Fruit fly (Drosophila melanogaster) whole organism, pupa: ENCODE measurements around the gene sau.

Source experiments
- CG10348 ChIP-seq: fragments of 200-800 bp; sonication (Bioruptor generic); IDR thresholded peaks from 2 replicates; pipeline ENCODE4 v1.3.6; 2022; ENCODE audit warnings: missing biosample characterization, missing genetic modification characterization
- CG12605 ChIP-seq: fragments of 200-800 bp; sonication (Bioruptor generic); IDR thresholded peaks from 2 replicates; pipeline ENCODE4 v1.3.6; 2022; ENCODE audit warnings: missing biosample characterization, missing genetic modification characterization
- CG13204 ChIP-seq: fragments of 200-800 bp; sonication (Bioruptor generic); optimal IDR thresholded peaks from 2 replicates; lab custom pipeline; 2018; ENCODE audit warnings: missing biosample characterization, mild to moderate bottlenecking, missing genetic modification characterization, moderate library complexity
- CG14655 ChIP-seq: fragments of 200-800 bp; sonication (Bioruptor generic); optimal IDR thresholded peaks from 3 replicates; lab custom pipeline; 2017; ENCODE audit warnings: mild to moderate bottlenecking, missing biosample characterization, missing genetic modification reagents, missing genetic modification characterization
- CG15710 ChIP-seq: fragments of 200-800 bp; sonication (Bioruptor generic); optimal IDR thresholded peaks from 2 replicates; lab custom pipeline; 2018; ENCODE audit warnings: missing biosample characterization, mild to moderate bottlenecking, missing genetic modification characterization, moderate library complexity
- CG17806 ChIP-seq: fragments of 200-800 bp; sonication (Bioruptor generic); optimal IDR thresholded peaks from 2 replicates; lab custom pipeline; 2018; ENCODE audit warnings: missing biosample characterization, mild to moderate bottlenecking, missing genetic modification characterization, moderate library complexity
- CG32121 ChIP-seq: fragments of 200-800 bp; sonication (Bioruptor generic); IDR thresholded peaks from 2 replicates; pipeline ENCODE4 v1.3.6; 2022; ENCODE audit warnings: missing biosample characterization, missing genetic modification characterization
- CG34367 ChIP-seq: fragments of 200-800 bp; sonication (Bioruptor generic); optimal IDR thresholded peaks from 2 replicates; lab custom pipeline; 2018; ENCODE audit warnings: missing biosample characterization, mild to moderate bottlenecking, missing genetic modification characterization
- CG4496 ChIP-seq: fragments of 200-800 bp; sonication (Bioruptor generic); IDR thresholded peaks from 3 replicates; pipeline ENCODE4 v1.3.6; 2022; ENCODE audit warnings: missing biosample characterization, missing genetic modification characterization
- CG8159 ChIP-seq: fragments of 200-800 bp; sonication (Bioruptor generic); optimal IDR thresholded peaks from 3 replicates; lab custom pipeline; 2018; ENCODE audit warnings: missing biosample characterization, mild to moderate bottlenecking, missing genetic modification characterization, moderate library complexity
- CG8301 ChIP-seq: fragments of 200-800 bp; sonication (Bioruptor generic); optimal IDR thresholded peaks from 2 replicates; lab custom pipeline; 2018; ENCODE audit warnings: missing biosample characterization, mild to moderate bottlenecking, missing genetic modification characterization
- CG9948 ChIP-seq: fragments of 200-800 bp; sonication (Bioruptor generic); optimal IDR thresholded peaks from 2 replicates; lab custom pipeline; 2018; ENCODE audit warnings: missing biosample characterization, mild to moderate bottlenecking, missing genetic modification characterization, moderate library complexity
- D1 ChIP-seq: fragments of 200-800 bp; sonication (Bioruptor generic); optimal IDR thresholded peaks from 2 replicates; lab custom pipeline; 2018; ENCODE audit warnings: missing biosample characterization, mild to moderate bottlenecking, missing genetic modification characterization, moderate library complexity
- EcR ChIP-seq: fragments of 200-800 bp; sonication (Bioruptor generic); optimal IDR thresholded peaks from 3 replicates; lab custom pipeline; 2019; ENCODE audit warnings: missing biosample characterization, missing genetic modification characterization, mild to moderate bottlenecking, moderate library complexity, missing genetic modification reagents
- Ets98B ChIP-seq: fragments of 200-800 bp; sonication (Bioruptor generic); IDR thresholded peaks from 2 replicates; pipeline ENCODE4 v1.3.6; 2022; ENCODE audit warnings: missing biosample characterization, missing genetic modification characterization
- Pif1A ChIP-seq: fragments of 200-800 bp; sonication (Bioruptor generic); optimal IDR thresholded peaks from 3 replicates; lab custom pipeline; 2016; ENCODE audit warnings: missing biosample characterization, missing genetic modification characterization
- Pif1B ChIP-seq: fragments of 200-800 bp; sonication (Bioruptor generic); optimal IDR thresholded peaks from 3 replicates; lab custom pipeline; 2016; ENCODE audit warnings: missing biosample characterization, missing genetic modification characterization
- Snoo ChIP-seq: fragments of 200-800 bp; sonication (Bioruptor generic); optimal IDR thresholded peaks from 3 replicates; lab custom pipeline; 2017; ENCODE audit warnings: missing biosample characterization, mild to moderate bottlenecking, missing genetic modification characterization, inconsistent platforms
- fd96Ca ChIP-seq: fragments of 200-800 bp; sonication (Bioruptor generic); IDR thresholded peaks from 3 replicates; pipeline ENCODE4 v1.3.6; 2022; ENCODE audit warnings: missing biosample characterization, missing genetic modification characterization
- gl ChIP-seq: fragments of 200-800 bp; sonication (Bioruptor generic); optimal IDR thresholded peaks from 2 replicates; lab custom pipeline; 2018; ENCODE audit warnings: missing biosample characterization, mild to moderate bottlenecking, missing genetic modification characterization
- rn ChIP-seq: fragments of 200-800 bp; sonication (Bioruptor generic); IDR thresholded peaks from 2 replicates; pipeline ENCODE4 v1.3.6; 2022; ENCODE audit warnings: missing biosample characterization, missing genetic modification characterization

The sau gene

dm6 chr2L:2200136-2201036 lies 25.8 kb upstream of the sau start:
- TF ChIP-seq EcR (GFP tag; lab: Kevin White, UChicago), result peak; percentile 100
- no peak for TF ChIP-seq CG32121 (GFP tag; lab: Robert Waterston, UW)
- TF ChIP-seq CG17806 (tag; lab: Kevin White, UChicago), result peak; percentile 7
- TF ChIP-seq CG13204 (GFP tag; lab: Kevin White, UChicago), result peak; percentile 67

dm6 chr2L:2201107-2201561 lies 25.0 kb upstream of the sau start:
- TF ChIP-seq CG8159 (tag; lab: Kevin White, UChicago) (peak; percentile 90), CG17806 (tag; lab: Kevin White, UChicago) (peak; percentile 90), fd96Ca (peak; percentile 89), CG14655 (GFP tag; lab: Kevin White, UChicago) (peak; percentile 98), CG8301 (tag; lab: Kevin White, UChicago) (peak; percentile 95), D1 (tag; lab: Kevin White, UChicago) (peak; percentile 77), CG34367 (peak; percentile 82), EcR (GFP tag; lab: Kevin White, UChicago) (no peak), CG10348 (GFP tag; lab: Robert Waterston, UW) (peak; percentile 39; the same call in 1 of the 2 replicates), Pif1B (GFP tag; lab: Kevin White, UChicago) (peak; percentile 86), CG4496 (GFP tag; lab: Robert Waterston, UW) (peak; percentile 93), CG12605 (GFP tag; lab: Robert Waterston, UW) (peak; percentile 70; the same call in 1 of the 2 replicates), CG9948 (tag; lab: Kevin White, UChicago) (peak; percentile 93), Snoo (tag; lab: Kevin White, UChicago) (peak; percentile 75), rn (peak; percentile 67; the same call in 1 of the 2 replicates), CG15710 (tag; lab: Kevin White, UChicago) (peak; percentile 88), Ets98B (GFP tag; lab: Robert Waterston, UW) (peak; percentile 84), CG13204 (GFP tag; lab: Kevin White, UChicago) (peak; percentile 11), gl (peak; percentile 62), Pif1A (GFP tag; lab: Kevin White, UChicago) (peak; percentile 91), CG32121 (GFP tag; lab: Robert Waterston, UW) (peak; percentile 90)

- TF ChIP-seq CG13204 (GFP tag; lab: Kevin White, UChicago) (peak; percentile 98), CG8159 (tag; lab: Kevin White, UChicago) (peak; percentile 100), CG14655 (GFP tag; lab: Kevin White, UChicago) (peak; percentile 100), CG15710 (tag; lab: Kevin White, UChicago) (peak; percentile 100), CG34367 (peak; percentile 100), gl (peak; percentile 99), CG4496 (GFP tag; lab: Robert Waterston, UW) (peak; percentile 100), CG32121 (GFP tag; lab: Robert Waterston, UW) (peak; percentile 100), CG10348 (GFP tag; lab: Robert Waterston, UW) (peak; percentile 97), Pif1A (GFP tag; lab: Kevin White, UChicago) (peak; percentile 100), CG12605 (GFP tag; lab: Robert Waterston, UW) (peak; percentile 100), EcR (GFP tag; lab: Kevin White, UChicago) (peak; percentile 99), CG9948 (tag; lab: Kevin White, UChicago) (peak; percentile 100), D1 (tag; lab: Kevin White, UChicago) (peak; percentile 99), CG8301 (tag; lab: Kevin White, UChicago) (peak; percentile 100), fd96Ca (peak; percentile 99), rn (peak; percentile 99), Snoo (tag; lab: Kevin White, UChicago) (peak; percentile 100), Ets98B (GFP tag; lab: Robert Waterston, UW) (peak; percentile 100), CG17806 (tag; lab: Kevin White, UChicago) (peak; percentile 100), Pif1B (GFP tag; lab: Kevin White, UChicago) (peak; percentile 100)
Measured at dm6 chr2L:2202018-2202852, 23.9 kb upstream of the sau start.

dm6 chr2L:2202853-2203717 lies 23.1 kb upstream of the sau start:
- TF ChIP-seq Pif1A (GFP tag; lab: Kevin White, UChicago) (peak; percentile 30), CG32121 (GFP tag; lab: Robert Waterston, UW) (peak; percentile 86), CG9948 (tag; lab: Kevin White, UChicago) (no peak), CG34367 (no peak), rn (peak; percentile 57; the same call in 1 of the 2 replicates), gl (peak; percentile 32), Snoo (tag; lab: Kevin White, UChicago) (peak; percentile 31), CG17806 (tag; lab: Kevin White, UChicago) (no peak), CG15710 (tag; lab: Kevin White, UChicago) (no peak), CG14655 (GFP tag; lab: Kevin White, UChicago) (peak; percentile 64), CG4496 (GFP tag; lab: Robert Waterston, UW) (peak; percentile 85), Ets98B (GFP tag; lab: Robert Waterston, UW) (peak; percentile 88), fd96Ca (peak; percentile 81; the same call in 2 of the 3 replicates), EcR (GFP tag; lab: Kevin White, UChicago) (peak; percentile 100), CG12605 (GFP tag; lab: Robert Waterston, UW) (peak; percentile 29; the same call in 1 of the 2 replicates), D1 (tag; lab: Kevin White, UChicago) (no peak), Pif1B (GFP tag; lab: Kevin White, UChicago) (peak; percentile 49), CG13204 (GFP tag; lab: Kevin White, UChicago) (peak; percentile 96), CG8301 (tag; lab: Kevin White, UChicago) (peak; percentile 56), CG8159 (tag; lab: Kevin White, UChicago) (peak; percentile 50), CG10348 (GFP tag; lab: Robert Waterston, UW) (0 out of 2 replicates have a peak, but pooled peaks have one; percentile 6)
